Worm (Caenorhabditis elegans): ENCODE data around the gene Y54G2A.10.

The Y54G2A.10 gene

ce11 chrIV:2803652-2804051, 4.2 kb downstream of the Y54G2A.10 start, which contains the start of gene Y54G2A.32:
Gene Y54G2A.32 (plus strand): TSS chrIV:2803952.
- TF ChIP-seq W03F9.2 (tag; optimal IDR thresholded peaks at IDR 0.05) (no peak), him-1 (tag; optimal IDR thresholded peaks at IDR 0.05) (no peak), dao-5 (tag; optimal IDR thresholded peaks at IDR 0.05) (no peak)

- TF ChIP-seq him-1 (tag; optimal IDR thresholded peaks at IDR 0.05): peak; percentile 1
- peak; percentile 71 for TF ChIP-seq W03F9.2 (tag; optimal IDR thresholded peaks at IDR 0.05)
- peak; percentile 65 for TF ChIP-seq dao-5 (tag; optimal IDR thresholded peaks at IDR 0.05)
Observed at ce11 chrIV:2805525-2805924, 6.0 kb downstream of the Y54G2A.10 start, which contains the start of gene Y54G2A.45. Gene Y54G2A.45 (plus strand): TSS chrIV:2805857.

ce11 chrIV:2808154-2808553, 8.7 kb downstream of the Y54G2A.10 start:
- no peak for TF ChIP-seq him-1 (tag; optimal IDR thresholded peaks at IDR 0.05)
- TF ChIP-seq W03F9.2 (tag; optimal IDR thresholded peaks at IDR 0.05): no peak
- no peak for TF ChIP-seq dao-5 (tag; optimal IDR thresholded peaks at IDR 0.05)

ce11 chrIV:2809208-2809607, 9.7 kb downstream of the Y54G2A.10 start, which contains the start of gene Y54G2A.76:
Gene Y54G2A.76 (plus strand): TSS chrIV:2809410.
- TF ChIP-seq dao-5 (tag; optimal IDR thresholded peaks at IDR 0.05): no peak
- TF ChIP-seq him-1 (tag; optimal IDR thresholded peaks at IDR 0.05): no peak
- TF ChIP-seq W03F9.2 (tag; optimal IDR thresholded peaks at IDR 0.05): no peak

- TF ChIP-seq him-1 (tag; optimal IDR thresholded peaks at IDR 0.05) (no peak), W03F9.2 (tag; optimal IDR thresholded peaks at IDR 0.05) (no peak), dao-5 (tag; optimal IDR thresholded peaks at IDR 0.05) (no peak)
Observed at ce11 chrIV:2817038-2817437, 17.5 kb downstream of the Y54G2A.10 start.

- TF ChIP-seq W03F9.2 (tag; optimal IDR thresholded peaks at IDR 0.05) (no peak), dao-5 (tag; optimal IDR thresholded peaks at IDR 0.05) (no peak), him-1 (tag; optimal IDR thresholded peaks at IDR 0.05) (no peak)
Observed at ce11 chrIV:2819633-2820032, 20.1 kb downstream of the Y54G2A.10 start, which contains the start of gene Y54G2A.13. Gene Y54G2A.13 (minus strand): TSS chrIV:2819733.

ce11 chrIV:2820408-2820807, 20.9 kb downstream of the Y54G2A.10 start, which contains the start of gene Y54G2A.37:
Gene Y54G2A.37 (plus strand): TSS chrIV:2820708.
- TF ChIP-seq dao-5 (tag; optimal IDR thresholded peaks at IDR 0.05): no peak

- no peak for TF ChIP-seq W03F9.2 (tag; optimal IDR thresholded peaks at IDR 0.05)
- no peak for TF ChIP-seq dao-5 (tag; optimal IDR thresholded peaks at IDR 0.05)
- TF ChIP-seq him-1 (tag; optimal IDR thresholded peaks at IDR 0.05): no peak
Observed at ce11 chrIV:2823446-2823845, 24.0 kb downstream of the Y54G2A.10 start, which contains the start of gene clec-80. Gene clec-80 (plus strand): TSS chrIV:2823746.

ce11 chrIV:2825460-2826103, 26.1 kb downstream of the Y54G2A.10 start:
- TF ChIP-seq him-1 (tag; optimal IDR thresholded peaks at IDR 0.05) (no peak), W03F9.2 (tag; optimal IDR thresholded peaks at IDR 0.05) (no peak), dao-5 (tag; optimal IDR thresholded peaks at IDR 0.05) (no peak)

ce11 chrIV:2826335-2826734, 26.8 kb downstream of the Y54G2A.10 start:
- no peak for TF ChIP-seq dao-5 (tag; optimal IDR thresholded peaks at IDR 0.05)
- no peak for TF ChIP-seq him-1 (tag; optimal IDR thresholded peaks at IDR 0.05)
- TF ChIP-seq W03F9.2 (tag; optimal IDR thresholded peaks at IDR 0.05): no peak

- TF ChIP-seq dao-5 (tag; optimal IDR thresholded peaks at IDR 0.05): no peak
- TF ChIP-seq W03F9.2 (tag; optimal IDR thresholded peaks at IDR 0.05): no peak
- TF ChIP-seq him-1 (tag; optimal IDR thresholded peaks at IDR 0.05): no peak
Observed at ce11 chrIV:2832587-2832986, 33.1 kb downstream of the Y54G2A.10 start, which contains the start of the genes Y54G2A.48 and pudl-1. Gene Y54G2A.48 (minus strand): TSS chrIV:2832687. Gene pudl-1 (plus strand): TSS chrIV:2832906.

ce11 chrIV:2834516-2834915, 35.0 kb downstream of the Y54G2A.10 start, which contains the start of gene pudl-2:
Gene pudl-2 (plus strand): TSS chrIV:2834816.
- TF ChIP-seq W03F9.2 (tag; optimal IDR thresholded peaks at IDR 0.05) (no peak), dao-5 (tag; optimal IDR thresholded peaks at IDR 0.05) (no peak), him-1 (tag; optimal IDR thresholded peaks at IDR 0.05) (no peak)

ce11 chrIV:2835364-2835763, 35.9 kb downstream of the Y54G2A.10 start, which contains the start of gene clec-82:
Gene clec-82 (plus strand): TSS chrIV:2835664.
- no peak for TF ChIP-seq W03F9.2 (tag; optimal IDR thresholded peaks at IDR 0.05)
- no peak for TF ChIP-seq dao-5 (tag; optimal IDR thresholded peaks at IDR 0.05)
- no peak for TF ChIP-seq him-1 (tag; optimal IDR thresholded peaks at IDR 0.05)

ce11 chrIV:2838308-2838707, 38.8 kb downstream of the Y54G2A.10 start, which contains the start of gene Y54G2A.7:
Gene Y54G2A.7 (plus strand): TSS chrIV:2838608.
- TF ChIP-seq him-1 (tag; optimal IDR thresholded peaks at IDR 0.05) (no peak), W03F9.2 (tag; optimal IDR thresholded peaks at IDR 0.05) (no peak), dao-5 (tag; optimal IDR thresholded peaks at IDR 0.05) (no peak)

Data from whole organism, L4/young adult.